Worm (Caenorhabditis elegans): ENCODE results near the gene R11G1.7.

- TF ChIP-seq dao-5 (tag; optimal IDR thresholded peaks at IDR 0.05), result no peak
- no peak for TF ChIP-seq him-1 (tag; optimal IDR thresholded peaks at IDR 0.05)
- no peak for TF ChIP-seq W03F9.2 (tag; optimal IDR thresholded peaks at IDR 0.05)
Measured at ce11 chrX:3659192-3659591, 3.1 kb downstream of the R11G1.7 start, which contains the start of gene R11G1.1.

All from whole organism, L4/young adult.